Worm (Caenorhabditis elegans) whole organism, late embryonic: Measurements from ENCODE around the gene ZK632.14.

Experiments used
- C08G9.2 ChIP-seq: sonication (generic microtip); optimal IDR thresholded peaks from 2 replicates; lab custom pipeline; 2016; ENCODE audit warnings: mild to moderate bottlenecking, missing genetic modification characterization, moderate library complexity, missing compliant biosample characterization
- K02D7.2 ChIP-seq: sonication (generic microtip); optimal IDR thresholded peaks from 2 replicates; lab custom pipeline; 2017; ENCODE audit warnings: mild to moderate bottlenecking, missing genetic modification characterization, missing compliant biosample characterization
- ceh-14 ChIP-seq: sonication (generic microtip); optimal IDR thresholded peaks from 2 replicates; lab custom pipeline; 2016; ENCODE audit warnings: missing genotype, missing genetic modification characterization, missing compliant biosample characterization
- ceh-18 ChIP-seq: sonication (generic microtip); optimal IDR thresholded peaks from 2 replicates; lab custom pipeline; 2016; ENCODE audit warnings: missing genetic modification characterization, missing compliant biosample characterization
- ceh-2 ChIP-seq: sonication (generic microtip); optimal IDR thresholded peaks from 2 replicates; lab custom pipeline; 2016; ENCODE audit warnings: missing genotype, missing genetic modification characterization, missing compliant biosample characterization
- ceh-31 ChIP-seq: sonication (generic microtip); optimal IDR thresholded peaks from 2 replicates; lab custom pipeline; 2016; ENCODE audit warnings: missing genetic modification characterization, missing compliant biosample characterization
- ceh-34 ChIP-seq: sonication (generic microtip); optimal IDR thresholded peaks from 2 replicates; lab custom pipeline; 2016; ENCODE audit warnings: mild to moderate bottlenecking, missing genetic modification characterization, missing compliant biosample characterization
- ceh-45 ChIP-seq: fragments of 200-800 bp; sonication (Bioruptor generic); IDR thresholded peaks from 2 replicates; pipeline ENCODE4 v1.3.6; 2022; ENCODE audit warnings: missing genetic modification reagents, missing genetic modification characterization, missing compliant biosample characterization
- che-1 ChIP-seq: sonication (generic microtip); optimal IDR thresholded peaks from 2 replicates; lab custom pipeline; 2016; ENCODE audit warnings: mild to moderate bottlenecking, missing genetic modification characterization, missing compliant biosample characterization
- dve-1 ChIP-seq: sonication (generic microtip); optimal IDR thresholded peaks from 2 replicates; lab custom pipeline; 2017; ENCODE audit warnings: antibody characterized with exemption, mild to moderate bottlenecking, missing genetic modification characterization, missing compliant biosample characterization
- elt-2 ChIP-seq: sonication (generic microtip); optimal IDR thresholded peaks from 2 replicates; lab custom pipeline; 2016; ENCODE audit warnings: missing genetic modification reagents, missing genetic modification characterization, missing compliant biosample characterization
- ets-4 ChIP-seq: sonication (generic microtip); optimal IDR thresholded peaks from 2 replicates; lab custom pipeline; 2016; ENCODE audit warnings: missing genetic modification characterization, missing compliant biosample characterization
- fax-1 ChIP-seq: sonication (generic microtip); optimal IDR thresholded peaks from 2 replicates; lab custom pipeline; 2016; ENCODE audit warnings: missing genotype, missing genetic modification characterization, missing compliant biosample characterization
- fkh-10 ChIP-seq: fragments of 150-350 bp; optimal IDR thresholded peaks from 2 replicates; lab custom pipeline; 2014; ENCODE audit warnings: missing biosample characterization, missing genetic modification reagents, missing genetic modification characterization
- fkh-6 ChIP-seq: sonication (generic microtip); optimal IDR thresholded peaks from 2 replicates; lab custom pipeline; 2016; ENCODE audit warnings: missing genetic modification characterization, missing compliant biosample characterization
- gmeb-2 ChIP-seq: sonication (generic microtip); optimal IDR thresholded peaks from 2 replicates; lab custom pipeline; 2016; ENCODE audit warnings: missing genetic modification characterization, inconsistent platforms, missing compliant biosample characterization
- hlh-30 ChIP-seq: sonication (generic microtip); optimal IDR thresholded peaks from 2 replicates; lab custom pipeline; 2017; ENCODE audit warnings: antibody characterized with exemption, missing genetic modification characterization, missing compliant biosample characterization; ENCODE audit not compliant: insufficient read depth
- hlh-8 ChIP-seq: sonication (generic microtip); optimal IDR thresholded peaks from 2 replicates; lab custom pipeline; 2016; ENCODE audit warnings: missing genotype, missing genetic modification characterization, missing compliant biosample characterization
- lin-11 ChIP-seq: fragments of 200-800 bp; sonication (Bioruptor generic); optimal IDR thresholded peaks from 2 replicates; lab custom pipeline; 2018; ENCODE audit warnings: mild to moderate bottlenecking, missing genetic modification characterization, missing compliant biosample characterization
- madf-2 ChIP-seq: sonication (generic microtip); optimal IDR thresholded peaks from 2 replicates; lab custom pipeline; 2017; ENCODE audit warnings: missing genetic modification characterization, missing compliant biosample characterization
- mec-3 ChIP-seq: sonication (generic microtip); optimal IDR thresholded peaks from 2 replicates; lab custom pipeline; 2016; ENCODE audit warnings: borderline replicate concordance, missing genetic modification characterization, missing compliant biosample characterization
- nfya-1 ChIP-seq: sonication (generic microtip); optimal IDR thresholded peaks from 2 replicates; lab custom pipeline; 2017; ENCODE audit warnings: missing genetic modification characterization, mild to moderate bottlenecking, missing compliant biosample characterization, antibody characterized with exemption, moderate library complexity
- nhr-232 ChIP-seq: sonication (generic microtip); optimal IDR thresholded peaks from 2 replicates; lab custom pipeline; 2016; ENCODE audit warnings: missing genetic modification characterization, missing compliant biosample characterization
- pat-9 ChIP-seq: fragments of 200-800 bp; sonication (Bioruptor generic); optimal IDR thresholded peaks from 2 replicates; lab custom pipeline; 2018; ENCODE audit warnings: mild to moderate bottlenecking, missing genetic modification characterization, moderate library complexity, missing compliant biosample characterization
- pha-4 ChIP-seq: fragments of 150-350 bp; optimal IDR thresholded peaks from 2 replicates; lab custom pipeline; 2018; ENCODE audit warnings: missing biosample characterization, missing genetic modification reagents, missing genetic modification characterization
- pros-1 ChIP-seq: fragments of 150-350 bp; optimal IDR thresholded peaks from 2 replicates; lab custom pipeline; 2014; ENCODE audit warnings: missing biosample characterization, missing genetic modification reagents, missing genetic modification characterization
- ref-2 ChIP-seq: sonication (generic microtip); optimal IDR thresholded peaks from 2 replicates; lab custom pipeline; 2016; ENCODE audit warnings: missing genetic modification characterization, missing compliant biosample characterization
- rnt-1 ChIP-seq: sonication (generic microtip); optimal IDR thresholded peaks from 2 replicates; lab custom pipeline; 2016; ENCODE audit warnings: missing genetic modification characterization, missing compliant biosample characterization
- sdc-2 ChIP-seq: sonication (generic microtip); optimal IDR thresholded peaks from 2 replicates; lab custom pipeline; 2016; ENCODE audit warnings: missing genotype, missing genetic modification characterization, missing compliant biosample characterization
- tbx-2 ChIP-seq: sonication (generic microtip); optimal IDR thresholded peaks from 2 replicates; lab custom pipeline; 2016; ENCODE audit warnings: missing genetic modification characterization, missing compliant biosample characterization
- tbx-7 ChIP-seq: sonication (generic microtip); optimal IDR thresholded peaks from 2 replicates; lab custom pipeline; 2016; ENCODE audit warnings: missing genotype, missing genetic modification characterization, missing compliant biosample characterization
- unc-42 ChIP-seq: sonication (generic microtip); optimal IDR thresholded peaks from 2 replicates; lab custom pipeline; 2016; ENCODE audit warnings: missing genotype, missing genetic modification characterization, missing compliant biosample characterization
- unc-86 ChIP-seq: sonication (generic microtip); optimal IDR thresholded peaks from 2 replicates; lab custom pipeline; 2016; ENCODE audit warnings: missing genetic modification characterization, missing compliant biosample characterization
- zip-5 ChIP-seq: sonication (generic microtip); optimal IDR thresholded peaks from 2 replicates; lab custom pipeline; 2016; ENCODE audit warnings: missing genetic modification characterization, missing compliant biosample characterization

ZK632.14 gene

DNA sequence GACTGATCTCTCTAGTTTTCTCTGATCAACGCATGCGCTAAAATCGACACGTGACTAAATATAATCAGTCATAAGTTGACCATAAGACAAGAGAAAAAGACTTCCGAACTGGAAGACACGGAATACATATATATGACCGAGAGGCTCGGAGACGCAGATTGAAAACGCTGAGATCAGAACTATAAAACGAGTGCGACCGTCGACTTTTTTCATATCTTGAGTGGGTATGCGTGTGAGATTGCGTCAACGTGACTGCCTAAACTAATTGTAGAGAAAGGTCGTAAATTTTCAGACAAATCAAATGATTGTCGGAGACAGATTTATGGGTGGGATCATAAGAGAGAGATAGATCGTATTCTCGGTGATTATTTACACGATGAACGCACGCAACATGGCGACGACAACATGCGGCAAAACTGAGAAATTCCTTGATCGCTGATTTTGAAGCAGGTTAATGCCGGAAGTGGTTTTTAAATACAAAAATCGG is 5.6 kb upstream of the ZK632.14 start:
- TF ChIP-seq dve-1 (tag; lab: Kevin White, UChicago) (no peak), hlh-30 (tag; lab: Kevin White, UChicago) (peak; percentile 17)

DNA sequence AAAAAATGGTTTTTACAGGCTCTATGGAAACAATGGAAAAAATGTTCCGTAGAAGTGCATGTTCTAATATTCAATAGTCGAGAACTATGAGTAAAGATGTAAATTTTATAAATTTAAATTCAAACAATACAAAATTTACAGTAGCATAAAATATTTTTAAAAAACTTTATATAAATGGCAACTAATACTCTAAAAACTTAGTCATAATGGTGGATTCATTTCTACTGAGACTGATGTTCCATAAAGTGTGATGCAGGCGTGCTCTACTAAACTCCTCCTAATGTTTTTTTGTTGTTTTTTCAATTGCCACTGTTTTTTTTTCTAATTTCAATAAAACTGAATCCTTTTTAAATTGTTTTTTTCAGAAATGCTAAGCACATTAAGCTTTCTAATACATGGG is 5.1 kb upstream of the ZK632.14 start, which contains the start of gene gtap-2:
gtap-2 (plus strand) TSS at position 366 of the 400 bp plus-strand sequence.
- TF ChIP-seq ceh-45 (GFP tag; lab: Robert Waterston, UW) (no peak), tbx-2 (tag; lab: Kevin White, UChicago) (peak; percentile 77), ceh-14 (tag; lab: Kevin White, UChicago) (peak; percentile 5), elt-2 (tag; lab: Kevin White, UChicago) (peak; percentile 45), hlh-30 (tag; lab: Kevin White, UChicago) (no peak), hlh-8 (tag; lab: Kevin White, UChicago) (peak; percentile 70), ceh-2 (peak; percentile 65), unc-86 (tag; lab: Kevin White, UChicago) (peak; percentile 16), ets-4 (tag; lab: Kevin White, UChicago) (peak; percentile 54), tbx-7 (peak; percentile 50), ceh-18 (tag; lab: Kevin White, UChicago) (no peak), zip-5 (tag; lab: Kevin White, UChicago) (peak; percentile 73), ceh-31 (tag; lab: Kevin White, UChicago) (peak; percentile 68), fax-1 (tag; lab: Kevin White, UChicago) (peak; percentile 48)

DNA sequence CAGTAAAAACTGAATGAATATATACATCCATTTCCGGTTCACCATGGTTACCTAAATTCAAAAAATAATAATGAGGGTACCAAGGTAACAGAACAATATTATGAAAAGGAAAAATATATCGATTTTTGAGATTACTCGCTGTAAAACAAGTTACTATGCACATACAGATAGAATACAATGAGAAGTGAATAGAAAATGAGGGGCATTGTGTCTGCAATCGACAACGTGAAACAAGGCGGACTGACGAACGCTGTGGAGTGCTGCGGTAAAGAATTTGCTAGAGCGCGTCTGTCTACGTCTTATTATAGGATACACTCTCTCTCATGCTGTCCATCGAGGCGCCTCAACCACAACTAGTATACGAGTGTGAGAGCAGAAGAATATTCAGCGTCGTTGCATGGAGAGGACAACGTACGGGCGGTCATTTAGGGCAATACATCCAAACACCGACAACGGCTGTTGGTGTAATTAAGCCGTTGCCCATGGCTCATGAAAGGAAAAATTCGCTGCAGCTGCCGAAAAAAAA is 3.9 kb downstream of the ZK632.14 start, which contains the start of gene cnx-1:
cnx-1 (minus strand) TSS at position 51 of the 526 bp plus-strand sequence.
- TF ChIP-seq nhr-232 (tag; lab: Kevin White, UChicago) (no peak), madf-2 (tag; lab: Kevin White, UChicago) (peak; percentile 11), ceh-31 (tag; lab: Kevin White, UChicago) (peak; percentile 85), elt-2 (tag; lab: Kevin White, UChicago) (peak; percentile 18), hlh-30 (tag; lab: Kevin White, UChicago) (peak; percentile 3), fkh-6 (tag; lab: Kevin White, UChicago) (no peak), rnt-1 (peak; percentile 60), ceh-14 (tag; lab: Kevin White, UChicago) (peak; percentile 21), ceh-45 (GFP tag; lab: Robert Waterston, UW) (no peak), mec-3 (tag; lab: Kevin White, UChicago) (no peak), pha-4 (tag; lab: Kevin White, UChicago) (no peak), unc-86 (tag; lab: Kevin White, UChicago) (peak; percentile 31), C08G9.2 (tag; lab: Kevin White, UChicago) (peak; percentile 12), nfya-1 (tag; lab: Kevin White, UChicago) (peak; percentile 50), ceh-34 (tag; lab: Kevin White, UChicago) (peak; percentile 29), unc-42 (tag; lab: Kevin White, UChicago) (peak; percentile 28), fkh-10 (GFP tag; lab: Kevin White, UChicago) (no peak), ref-2 (peak; percentile 60), tbx-2 (tag; lab: Kevin White, UChicago) (peak; percentile 30), che-1 (tag; lab: Kevin White, UChicago) (no peak), pros-1 (tag; lab: Kevin White, UChicago) (peak; percentile 30), gmeb-2 (tag; lab: Kevin White, UChicago) (no peak), sdc-2 (peak; percentile 25)

DNA sequence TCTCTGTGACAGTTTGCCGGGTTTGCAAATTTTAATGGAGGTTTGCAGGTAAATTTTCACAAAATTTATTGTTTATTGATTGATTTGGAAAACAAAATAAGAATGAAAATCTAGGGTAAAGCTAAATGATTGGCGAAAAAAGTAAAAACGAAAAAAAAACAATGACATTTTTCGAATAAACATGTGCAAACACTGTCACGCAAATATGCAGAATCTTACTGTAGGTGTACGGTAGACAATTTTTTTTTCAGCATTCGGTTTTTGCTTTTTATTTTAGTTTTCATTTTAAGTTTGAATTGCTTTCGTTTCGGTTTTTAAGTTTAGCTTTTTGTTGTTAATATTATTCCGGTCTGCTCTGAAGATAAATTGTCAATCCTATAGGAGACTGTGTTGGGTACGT is 4.6 kb downstream of the ZK632.14 start:
- no peak for TF ChIP-seq K02D7.2 (tag; lab: Kevin White, UChicago)
- TF ChIP-seq madf-2 (tag; lab: Kevin White, UChicago): no peak
- no peak for TF ChIP-seq pat-9
- no peak for TF ChIP-seq mec-3 (tag; lab: Kevin White, UChicago)
- no peak for TF ChIP-seq pha-4 (tag; lab: Kevin White, UChicago)
- TF ChIP-seq lin-11 (tag; lab: Kevin White, UChicago): no peak
- TF ChIP-seq ceh-31 (tag; lab: Kevin White, UChicago): no peak
- TF ChIP-seq ets-4 (tag; lab: Kevin White, UChicago): no peak
